Worm (Caenorhabditis elegans) whole organism, young adult: Measurements from ENCODE around the gene F54E12.2.

ENCODE experiments used
- Y95B8A.8 ChIP-seq: fragments of 200-800 bp; sonication (Bioruptor generic); IDR thresholded peaks from 2 replicates; pipeline ENCODE4 v1.3.6; 2022; ENCODE audit warnings: missing genetic modification reagents, missing genetic modification characterization, missing compliant biosample characterization
- ama-1 ChIP-seq, 3 experiments: fragments of 150-350 bp in 1 of 3; sonication (generic microtip) in 2 of 3; optimal IDR thresholded peaks; 2 replicates each; lab custom pipeline; 2014 to 2018; ENCODE audit warnings: missing biosample characterization in 2 of 3, missing genetic modification characterization in 2 of 3, missing genetic modification reagents in 2 of 3
- dox-1 ChIP-seq: fragments of 200-800 bp; sonication (Bioruptor generic); IDR thresholded peaks from 2 replicates; pipeline ENCODE4 v1.3.6; 2022; ENCODE audit warnings: missing genetic modification reagents, missing genetic modification characterization, missing compliant biosample characterization
- him-1 ChIP-seq: sonication (generic microtip); optimal IDR thresholded peaks from 2 replicates; lab custom pipeline; 2016; ENCODE audit warnings: missing genotype, missing genetic modification reagents, missing genetic modification characterization, missing compliant biosample characterization
- nfya-1 ChIP-seq: sonication (generic microtip); optimal IDR thresholded peaks from 2 replicates; lab custom pipeline; 2017; ENCODE audit warnings: antibody characterized with exemption, missing compliant biosample characterization, missing genetic modification characterization, borderline replicate concordance; ENCODE audit not compliant: insufficient read depth
- nfya-2 ChIP-seq: fragments of 200-800 bp; sonication (Bioruptor generic); IDR thresholded peaks from 2 replicates; pipeline ENCODE4 v1.3.6; 2022; ENCODE audit warnings: missing genetic modification reagents, missing genetic modification characterization, missing compliant biosample characterization
- repo-1 ChIP-seq: sonication (generic microtip); optimal IDR thresholded peaks from 2 replicates; lab custom pipeline; 2017; ENCODE audit warnings: mild to moderate bottlenecking, missing genetic modification characterization, missing compliant biosample characterization
- snpc-3.4 ChIP-seq: sonication (generic microtip); optimal IDR thresholded peaks from 2 replicates; lab custom pipeline; 2017; ENCODE audit warnings: missing genetic modification characterization, mild to moderate bottlenecking, missing compliant biosample characterization, antibody characterized with exemption, moderate library complexity, missing genotype, missing genetic modification reagents
- ztf-18 ChIP-seq: sonication (generic microtip); optimal IDR thresholded peaks from 2 replicates; lab custom pipeline; 2016; ENCODE audit warnings: missing genotype, mild to moderate bottlenecking, missing genetic modification characterization, missing compliant biosample characterization

- TF ChIP-seq nfya-2 (GFP tag; lab: Robert Waterston, UW): no peak
- peak; percentile 81 for TF ChIP-seq dox-1 (GFP tag; lab: Robert Waterston, UW)
- no peak for TF ChIP-seq ztf-18
- no peak for TF ChIP-seq repo-1
- peak; percentile 82; the same call in 1 of the 2 replicates for TF ChIP-seq Y95B8A.8
- TF ChIP-seq ama-1 (optimal IDR thresholded peaks at IDR 0.05; lab: Kevin White, UChicago): no peak
- TF ChIP-seq ama-1 (GFP tag; optimal IDR thresholded peaks at IDR 0.05; lab: Kevin White, UChicago): no peak
- TF ChIP-seq nfya-1 (tag; lab: Kevin White, UChicago): no peak
- no peak for TF ChIP-seq snpc-3.4 (tag; lab: Kevin White, UChicago)
- peak; percentile 99 for TF ChIP-seq him-1
These were observed 3.9 kb upstream of the F54E12.2 start for ce11 chrIV:11340735-11341443.
